Worm (Caenorhabditis elegans) whole organism, L2 larva: ENCODE results near the gene cec-6.
A peak's percentile ranks its signal among the peaks of the same experiment; 100 is the strongest.

ENCODE experiments used
- R02D3.7 ChIP-seq: fragments of 150-350 bp; optimal IDR thresholded peaks from 2 replicates; lab custom pipeline; 2014; ENCODE audit warnings: missing biosample characterization, missing genetic modification characterization
- dmd-4 ChIP-seq: sonication (generic microtip); optimal IDR thresholded peaks from 2 replicates; lab custom pipeline; 2017; ENCODE audit warnings: missing biosample characterization, missing genetic modification characterization
- ztf-4 ChIP-seq: fragments of 150-350 bp; optimal IDR thresholded peaks from 2 replicates; lab custom pipeline; 2014; ENCODE audit warnings: missing biosample characterization, missing genetic modification characterization

Gene cec-6

DNA sequence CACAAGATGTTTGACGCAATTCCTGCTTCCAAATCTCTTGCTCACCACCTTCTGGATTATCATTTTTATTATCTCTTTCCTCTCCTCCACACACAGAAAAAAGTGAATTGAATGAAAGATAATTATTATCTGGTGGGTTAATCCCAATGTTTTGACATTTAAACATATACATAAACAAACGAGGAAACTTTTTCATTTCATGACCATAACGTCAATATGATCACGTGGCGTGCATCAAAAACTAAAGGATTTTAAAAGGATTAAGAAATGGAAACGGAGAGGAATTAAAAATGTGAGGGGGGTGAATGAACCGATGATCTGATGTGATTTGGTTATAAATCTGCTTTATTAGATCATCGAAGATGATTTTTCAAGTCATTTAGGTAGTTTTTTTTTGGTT, 50.9 kb downstream of the cec-6 start:
- TF ChIP-seq R02D3.7 (tag; lab: Kevin White, UChicago), result no peak
- peak; percentile 6 for TF ChIP-seq ztf-4 (tag; lab: Kevin White, UChicago)
- peak; percentile 2 for TF ChIP-seq dmd-4 (tag; lab: Kevin White, UChicago)
- TF ChIP-seq, all 48 proteins: peak for 2
